Worm (Caenorhabditis elegans): ENCODE results near the gene F01D5.7.
A peak's percentile ranks its signal among the peaks of the same experiment; 100 is the strongest.

The F01D5.7 gene

DNA sequence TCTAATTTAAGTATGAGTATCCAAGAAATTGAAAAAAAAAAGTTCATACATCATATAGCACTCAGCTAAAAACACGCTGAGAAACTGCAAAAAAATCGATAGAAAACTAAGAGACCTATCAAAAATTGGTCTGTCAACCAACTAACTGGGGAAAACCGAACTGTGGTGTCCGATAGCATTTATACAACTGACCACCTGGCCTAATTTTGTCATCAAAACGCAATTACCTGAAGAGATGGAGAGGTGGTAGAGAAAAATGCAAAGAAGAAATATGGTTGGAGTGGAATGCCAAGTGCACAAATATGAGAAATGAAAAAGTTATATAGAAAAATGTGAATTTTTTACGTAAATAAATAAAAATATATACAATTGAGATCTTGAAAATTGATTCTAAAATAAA, 34.9 kb upstream of the F01D5.7 start, which contains the start of gene Y39G8B.1 (continued):
- TF ChIP-seq snpc-4 (tag; optimal IDR thresholded peaks at IDR 0.05), result no peak
- no peak for TF ChIP-seq fkh-10 (GFP tag; optimal IDR thresholded peaks at IDR 0.05)
- no peak for TF ChIP-seq ceh-88 (GFP tag; IDR thresholded peaks at IDR 0.05)
- no peak for TF ChIP-seq C04F5.9 (tag; optimal IDR thresholded peaks at IDR 0.05)
- no peak for TF ChIP-seq mab-9 (GFP tag; IDR thresholded peaks at IDR 0.05)
- no peak for TF ChIP-seq Y116A8C.19 (tag; optimal IDR thresholded peaks at IDR 0.05; ENCODE audit: borderline replicate concordance)
- no peak for TF ChIP-seq C34B4.2 (tag; optimal IDR thresholded peaks at IDR 0.05)
- no peak for TF ChIP-seq nhr-76 (tag; optimal IDR thresholded peaks at IDR 0.05)
- no peak for TF ChIP-seq C16A3.4 (tag; optimal IDR thresholded peaks at IDR 0.05)
- no peak for TF ChIP-seq nhr-19 (GFP tag; conservative IDR thresholded peaks at IDR 0.05)
- TF ChIP-seq nhr-90 (tag; optimal IDR thresholded peaks at IDR 0.05; ENCODE audit: poor library complexity), result no peak
- TF ChIP-seq pax-3 (tag; optimal IDR thresholded peaks at IDR 0.05), result no peak
- peak; percentile 47 for TF ChIP-seq mep-1 (tag; optimal IDR thresholded peaks at IDR 0.05)
- no peak for TF ChIP-seq lin-14 (GFP tag; optimal IDR thresholded peaks at IDR 0.05)
- TF ChIP-seq ceh-63 (GFP tag; optimal IDR thresholded peaks at IDR 0.05), result no peak
- TF ChIP-seq mef-2 (tag; optimal IDR thresholded peaks at IDR 0.05), result no peak
- TF ChIP-seq isw-1 (GFP tag; IDR thresholded peaks at IDR 0.05), result no peak
- TF ChIP-seq sup-37 (GFP tag; optimal IDR thresholded peaks at IDR 0.05), result no peak
- TF ChIP-seq dpl-1 (GFP tag; optimal IDR thresholded peaks at IDR 0.05), result peak in 1 of 3 experiments; percentile 9
- TF ChIP-seq nhr-47 (tag; optimal IDR thresholded peaks at IDR 0.05), result no peak
- TF ChIP-seq F16B12.6 (tag; optimal IDR thresholded peaks at IDR 0.05), result peak; percentile 35
- no peak for TF ChIP-seq alr-1 (tag; optimal IDR thresholded peaks at IDR 0.05; ENCODE audit: borderline replicate concordance)
- TF ChIP-seq lsy-2 (tag; optimal IDR thresholded peaks at IDR 0.05), result peak in 1 of 2 experiments; percentile 7
- no peak for TF ChIP-seq ztf-4 (tag; optimal IDR thresholded peaks at IDR 0.05)
- TF ChIP-seq jun-1 (tag; optimal IDR thresholded peaks at IDR 0.05), result no peak
- peak; percentile 58 for TF ChIP-seq blmp-1 (tag; optimal IDR thresholded peaks at IDR 0.05)
- no peak for TF ChIP-seq pqm-1 (tag; optimal IDR thresholded peaks at IDR 0.05)
- TF ChIP-seq egl-27 (tag; optimal IDR thresholded peaks at IDR 0.05), result no peak
- no peak for TF ChIP-seq aha-1 (tag; optimal IDR thresholded peaks at IDR 0.05)
- TF ChIP-seq snu-23 (GFP tag; optimal IDR thresholded peaks at IDR 0.05), result no peak
- TF ChIP-seq zip-4 (GFP tag; optimal IDR thresholded peaks at IDR 0.05), result no peak
- TF ChIP-seq nhr-85 (tag), result no peak
- TF ChIP-seq lin-39 (tag; optimal IDR thresholded peaks at IDR 0.05), result no peak

DNA sequence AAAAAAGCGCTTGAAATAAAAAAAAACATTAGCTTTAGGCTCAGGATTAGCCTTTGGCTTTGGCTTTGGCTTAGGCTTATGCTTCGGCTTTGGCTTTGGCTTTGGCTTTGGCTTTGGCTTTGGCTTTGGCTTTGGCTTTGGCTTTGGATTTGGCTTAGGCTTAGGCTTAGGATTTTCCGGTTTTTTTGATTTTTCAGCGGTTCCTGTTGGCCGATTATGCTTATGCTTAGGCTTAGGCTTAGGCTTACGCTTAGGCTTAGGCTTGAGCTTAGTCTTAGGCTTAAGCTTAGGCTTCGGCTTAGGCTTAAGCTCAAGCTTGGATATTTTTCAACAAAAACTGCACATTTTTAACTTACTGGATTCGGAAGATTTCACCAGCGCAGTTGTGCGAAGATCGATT, 34.3 kb upstream of the F01D5.7 start:
- no peak for TF ChIP-seq lin-14 (GFP tag; optimal IDR thresholded peaks at IDR 0.05)
- TF ChIP-seq C16A3.4 (tag; optimal IDR thresholded peaks at IDR 0.05), result no peak
- TF ChIP-seq C34B4.2 (tag; optimal IDR thresholded peaks at IDR 0.05), result no peak
- TF ChIP-seq lsy-2 (tag; optimal IDR thresholded peaks at IDR 0.05), result no peak
- TF ChIP-seq sox-4 (tag; optimal IDR thresholded peaks at IDR 0.05), result no peak

DNA sequence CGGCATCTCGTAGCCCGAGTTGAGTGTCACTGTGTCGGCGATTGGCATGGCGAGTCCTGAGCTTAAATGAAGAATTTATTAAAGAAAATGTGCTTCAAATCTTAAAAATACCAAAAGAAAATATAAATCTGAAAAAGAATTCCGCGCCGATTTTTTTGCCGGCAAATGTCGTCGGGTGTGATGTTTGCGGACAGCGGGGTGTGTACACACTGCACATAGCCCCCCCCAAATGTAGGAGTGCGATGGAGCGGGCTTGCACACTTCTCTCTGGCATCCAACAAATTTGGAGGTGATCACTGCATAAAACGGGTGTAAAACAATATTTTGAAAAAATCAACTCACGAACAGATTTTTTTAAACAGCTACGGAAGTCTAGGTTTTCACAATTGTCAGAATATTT, 32.3 kb upstream of the F01D5.7 start, which contains the start of gene Y39G8B.2:
Y39G8B.2 (minus strand) TSS at position 61 of the 400 bp plus-strand sequence.
- peak; percentile 87 for TF ChIP-seq lin-13 (GFP tag; optimal IDR thresholded peaks at IDR 0.05)
- TF ChIP-seq nhr-19 (GFP tag; conservative IDR thresholded peaks at IDR 0.05), result peak; percentile 83
- peak; percentile 67 for TF ChIP-seq dsc-1 (tag; optimal IDR thresholded peaks at IDR 0.05)
- peak; percentile 75 for TF ChIP-seq swsn-7 (tag; optimal IDR thresholded peaks at IDR 0.05)
- peak; percentile 61; the same call in 1 of the 2 replicates for TF ChIP-seq mab-9 (GFP tag; IDR thresholded peaks at IDR 0.05)
- TF ChIP-seq mep-1 (tag; optimal IDR thresholded peaks at IDR 0.05), result peak; percentile 92
- peak; percentile 86 for TF ChIP-seq skn-1 (tag; optimal IDR thresholded peaks at IDR 0.05)
- TF ChIP-seq alr-1 (tag; optimal IDR thresholded peaks at IDR 0.05; ENCODE audit: borderline replicate concordance), result no peak
- TF ChIP-seq sup-37 (GFP tag; optimal IDR thresholded peaks at IDR 0.05), result no peak
- no peak for TF ChIP-seq egl-27 (tag; optimal IDR thresholded peaks at IDR 0.05)
- peak; percentile 59 for TF ChIP-seq blmp-1 (tag; optimal IDR thresholded peaks at IDR 0.05)
- no peak for TF ChIP-seq ceh-90 (tag; optimal IDR thresholded peaks at IDR 0.05)
- peak; percentile 90 to 92 for TF ChIP-seq lin-35 (GFP tag; optimal IDR thresholded peaks at IDR 0.05)
- peak; percentile 90 for TF ChIP-seq rnt-1 (tag; optimal IDR thresholded peaks at IDR 0.05)
- peak; percentile 70 for TF ChIP-seq fos-1 (tag; optimal IDR thresholded peaks at IDR 0.05)
- TF ChIP-seq nhr-237 (tag; optimal IDR thresholded peaks at IDR 0.05), result peak; percentile 51
- peak; percentile 38 for TF ChIP-seq pag-3 (tag; optimal IDR thresholded peaks at IDR 0.05; ENCODE audit: borderline replicate concordance, insufficient read depth)
- no peak for TF ChIP-seq pqm-1 (tag; optimal IDR thresholded peaks at IDR 0.05)
- peak; percentile 83 for TF ChIP-seq nhr-85 (tag)
- peak; percentile 82 for TF ChIP-seq fkh-8 (tag; optimal IDR thresholded peaks at IDR 0.05)
- TF ChIP-seq ceh-88 (GFP tag; IDR thresholded peaks at IDR 0.05), result peak; percentile 46; the same call in 1 of the 2 replicates
- TF ChIP-seq ztf-4 (tag; optimal IDR thresholded peaks at IDR 0.05), result peak; percentile 30
- TF ChIP-seq vab-15 (tag; optimal IDR thresholded peaks at IDR 0.05), result no peak
- peak; percentile 88 for TF ChIP-seq nhr-71 (tag; optimal IDR thresholded peaks at IDR 0.05)
- peak; percentile 25 for TF ChIP-seq aly-2 (tag; optimal IDR thresholded peaks at IDR 0.05)
- TF ChIP-seq unc-62 (GFP tag; optimal IDR thresholded peaks at IDR 0.05), result no peak

Data from whole organism, L1 larva.